Fruit fly (Drosophila melanogaster) whole organism, embryonic: ENCODE data around the gene Spn85F.

Source experiments
- CG10366 ChIP-seq: fragments of 200-800 bp; sonication (Bioruptor generic); IDR thresholded peaks from 2 replicates; pipeline ENCODE4 v1.3.6; 2022; ENCODE audit warnings: missing biosample characterization, missing genetic modification characterization
- CG16863 ChIP-seq: fragments of 200-800 bp; sonication (Bioruptor generic); optimal IDR thresholded peaks from 3 replicates; lab custom pipeline; 2016; ENCODE audit warnings: missing biosample characterization, missing genetic modification characterization
- CG17361 ChIP-seq: fragments of 200-800 bp; sonication (Bioruptor generic); IDR thresholded peaks from 3 replicates; pipeline ENCODE4 v1.3.6; 2022; ENCODE audit warnings: missing biosample characterization, missing genetic modification characterization
- CG30403 ChIP-seq: fragments of 200-800 bp; sonication (Bioruptor generic); optimal IDR thresholded peaks from 3 replicates; lab custom pipeline; 2016; ENCODE audit warnings: missing biosample characterization, missing genetic modification characterization
- CG42726 ChIP-seq: fragments of 200-800 bp; sonication (Bioruptor generic); IDR thresholded peaks from 2 replicates; pipeline ENCODE4 v1.3.6; 2022; ENCODE audit warnings: missing biosample characterization, missing genetic modification characterization; ENCODE audit not compliant: partially characterized antibody
- CG5180 ChIP-seq: fragments of 200-800 bp; sonication (Bioruptor generic); optimal IDR thresholded peaks from 3 replicates; lab custom pipeline; 2017; ENCODE audit warnings: missing biosample characterization, missing genetic modification characterization, mild to moderate bottlenecking, moderate library complexity, missing genetic modification reagents
- CG5245 ChIP-seq: fragments of 200-800 bp; sonication (Bioruptor generic); optimal IDR thresholded peaks from 3 replicates; lab custom pipeline; 2016; ENCODE audit warnings: missing biosample characterization, missing genetic modification characterization
- Ravus ChIP-seq: fragments of 200-800 bp; sonication (Bioruptor generic); IDR thresholded peaks from 2 replicates; pipeline ENCODE4 v1.3.6; 2022; ENCODE audit warnings: missing biosample characterization, missing genetic modification characterization
- Taf1 ChIP-seq: fragments of 200-800 bp; sonication (Bioruptor generic); IDR thresholded peaks from 2 replicates; pipeline ENCODE4 v1.3.6; 2022; ENCODE audit warnings: missing biosample characterization, missing genetic modification characterization
- dmrt11E ChIP-seq: fragments of 200-800 bp; sonication (Bioruptor generic); optimal IDR thresholded peaks from 3 replicates; lab custom pipeline; 2018; ENCODE audit warnings: missing biosample characterization, mild to moderate bottlenecking, missing genetic modification characterization, moderate library complexity
- knrl ChIP-seq: fragments of 200-800 bp; sonication (Bioruptor generic); IDR thresholded peaks from 3 replicates; pipeline ENCODE4 v1.3.6; 2022; ENCODE audit warnings: missing biosample characterization, missing genetic modification characterization; ENCODE audit not compliant: partially characterized antibody
- mam ChIP-seq: fragments of 200-800 bp; sonication (Bioruptor generic); optimal IDR thresholded peaks from 3 replicates; lab custom pipeline; 2016; ENCODE audit warnings: missing biosample characterization, missing genetic modification characterization
- nau ChIP-seq: fragments of 200-800 bp; sonication (Bioruptor generic); optimal IDR thresholded peaks from 3 replicates; lab custom pipeline; 2017; ENCODE audit warnings: missing biosample characterization, mild to moderate bottlenecking, missing genetic modification characterization, missing genetic modification reagents
- pb ChIP-seq: fragments of 200-800 bp; sonication (Bioruptor generic); optimal IDR thresholded peaks from 3 replicates; lab custom pipeline; 2016; ENCODE audit warnings: missing biosample characterization, missing genetic modification characterization
- pita ChIP-seq: fragments of 200-800 bp; sonication (Bioruptor generic); optimal IDR thresholded peaks from 2 replicates; lab custom pipeline; 2017; ENCODE audit warnings: missing biosample characterization, mild to moderate bottlenecking, missing genetic modification characterization
- stwl ChIP-seq: fragments of 200-800 bp; sonication (Bioruptor generic); optimal IDR thresholded peaks from 3 replicates; lab custom pipeline; 2018; ENCODE audit warnings: missing biosample characterization, mild to moderate bottlenecking, missing genetic modification characterization, moderate library complexity
- twi ChIP-seq: fragments of 200-800 bp; optimal IDR thresholded peaks from 2 replicates; lab custom pipeline; 2019; ENCODE audit warnings: missing biosample characterization, mild to moderate bottlenecking, missing genetic modification characterization, moderate library complexity
- unpg ChIP-seq: fragments of 200-800 bp; sonication (Bioruptor generic); optimal IDR thresholded peaks from 3 replicates; lab custom pipeline; 2018; ENCODE audit warnings: missing biosample characterization, mild to moderate bottlenecking, missing genetic modification characterization, moderate library complexity

The Spn85F gene

DNA sequence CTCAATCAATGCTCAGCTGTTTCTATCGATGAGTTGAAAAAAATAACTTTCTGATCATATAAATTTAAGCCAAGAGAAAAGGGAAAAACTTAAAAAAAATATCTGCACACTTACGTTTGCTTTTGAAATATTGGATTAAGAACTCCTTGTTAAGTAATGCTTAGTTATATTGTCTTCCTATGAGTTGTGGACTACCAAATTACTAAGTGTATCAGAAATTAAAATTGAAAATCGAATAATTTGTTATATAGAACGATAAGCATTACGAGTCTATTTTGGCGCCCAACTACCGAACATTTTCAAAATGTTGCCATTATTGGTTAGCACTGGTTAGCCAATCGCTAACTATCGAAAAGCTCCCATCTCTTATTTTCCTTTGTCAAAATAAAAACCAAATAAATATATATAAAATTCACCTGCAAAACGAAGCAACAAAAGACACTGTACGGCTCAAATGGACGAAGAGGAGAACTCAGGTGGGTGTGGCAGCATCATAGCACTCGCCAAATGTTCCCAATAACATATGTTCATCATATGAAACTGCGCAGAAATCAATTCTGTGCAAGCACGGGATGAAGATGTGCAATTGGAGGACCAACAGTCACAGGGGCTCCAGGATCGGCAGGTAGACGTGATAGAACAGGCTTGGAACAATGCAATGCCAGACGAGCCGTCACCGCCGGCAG is 52.0 kb downstream of the Spn85F start, which contains the start of gene ohgt (continued):
- TF ChIP-seq CG10366 = no peak
- no peak for TF ChIP-seq Ravus (GFP tag; lab: Robert Waterston, UW)
- no peak for TF ChIP-seq CG5245 (GFP tag; lab: Kevin White, UChicago)
- TF ChIP-seq CG30403 (GFP tag; lab: Kevin White, UChicago) = peak; percentile 33
- TF ChIP-seq CG42726 = no peak
- TF ChIP-seq knrl (GFP tag; lab: Robert Waterston, UW) = no peak
- TF ChIP-seq pb = no peak
- TF ChIP-seq CG5180 (GFP tag; lab: Kevin White, UChicago) = no peak
- TF ChIP-seq Taf1 (GFP tag; lab: Robert Waterston, UW) = no peak
- TF ChIP-seq nau (GFP tag; lab: Kevin White, UChicago) = no peak
- TF ChIP-seq pita = no peak
- TF ChIP-seq mam = no peak
- peak; percentile 96 for TF ChIP-seq CG17361
- peak; percentile 35 for TF ChIP-seq dmrt11E (tag; lab: Kevin White, UChicago)
- no peak for TF ChIP-seq stwl (tag; lab: Kevin White, UChicago)
- TF ChIP-seq CG16863 (GFP tag; lab: Kevin White, UChicago) = no peak
- TF ChIP-seq unpg (GFP tag; lab: Kevin White, UChicago) = no peak
- no peak for TF ChIP-seq twi (tag; lab: Kevin White, UChicago)
